Fruit fly (Drosophila melanogaster) whole organism, embryonic: Measurements from ENCODE around the gene DENR.

ENCODE experiments used
- Ada2b ChIP-seq: fragments of 200-800 bp; sonication (Bioruptor generic); IDR thresholded peaks from 2 replicates; pipeline ENCODE4 v1.3.6; 2022; ENCODE audit warnings: missing biosample characterization, missing genetic modification characterization
- Asciz ChIP-seq: fragments of 200-800 bp; sonication (Bioruptor generic); optimal IDR thresholded peaks from 2 replicates; lab custom pipeline; 2017; ENCODE audit warnings: missing biosample characterization, mild to moderate bottlenecking, missing genetic modification characterization, missing genetic modification reagents
- Bgb ChIP-seq: fragments of 200-800 bp; sonication (Bioruptor generic); IDR thresholded peaks from 2 replicates; pipeline ENCODE4 v1.3.6; 2022; ENCODE audit warnings: missing biosample characterization, missing genetic modification characterization; ENCODE audit not compliant: partially characterized antibody
- BtbVII ChIP-seq: fragments of 200-800 bp; sonication (Bioruptor generic); optimal IDR thresholded peaks from 3 replicates; lab custom pipeline; 2017; ENCODE audit warnings: missing biosample characterization, mild to moderate bottlenecking, missing genetic modification characterization
- CG11247 ChIP-seq: fragments of 200-800 bp; sonication (Bioruptor generic); IDR thresholded peaks from 2 replicates; pipeline ENCODE4 v1.3.6; 2022; ENCODE audit warnings: missing biosample characterization, missing genetic modification characterization
- CG13287 ChIP-seq: fragments of 200-800 bp; sonication (Bioruptor generic); IDR thresholded peaks from 2 replicates; pipeline ENCODE4 v1.3.6; 2022; ENCODE audit warnings: missing biosample characterization, missing genetic modification characterization; ENCODE audit not compliant: partially characterized antibody
- CG13296 ChIP-seq: fragments of 200-800 bp; sonication (Bioruptor generic); optimal IDR thresholded peaks from 3 replicates; lab custom pipeline; 2018; ENCODE audit warnings: missing biosample characterization, mild to moderate bottlenecking, missing genetic modification characterization
- CG1647 ChIP-seq: fragments of 200-800 bp; sonication (Bioruptor generic); optimal IDR thresholded peaks from 3 replicates; lab custom pipeline; 2016; ENCODE audit warnings: missing biosample characterization, missing genetic modification characterization
- CG16815 ChIP-seq: fragments of 200-800 bp; sonication (Bioruptor generic); optimal IDR thresholded peaks from 3 replicates; lab custom pipeline; 2017; ENCODE audit warnings: missing biosample characterization, mild to moderate bottlenecking, missing genetic modification characterization
- CG17186 ChIP-seq: fragments of 200-800 bp; sonication (Bioruptor generic); optimal IDR thresholded peaks from 3 replicates; lab custom pipeline; 2017; ENCODE audit warnings: missing biosample characterization, missing genetic modification reagents, missing genetic modification characterization
- CG1792 ChIP-seq: fragments of 200-800 bp; sonication (Bioruptor generic); optimal IDR thresholded peaks from 2 replicates; lab custom pipeline; 2016; ENCODE audit warnings: missing biosample characterization, missing genetic modification characterization
- CG18476 ChIP-seq: fragments of 200-800 bp; sonication (Bioruptor generic); optimal IDR thresholded peaks from 2 replicates; lab custom pipeline; 2016; ENCODE audit warnings: missing biosample characterization, mild to moderate bottlenecking, missing genetic modification characterization
- CG2116 ChIP-seq: fragments of 200-800 bp; sonication (Bioruptor generic); optimal IDR thresholded peaks from 3 replicates; lab custom pipeline; 2018; ENCODE audit warnings: missing biosample characterization, mild to moderate bottlenecking, missing genetic modification characterization
- CG2678 ChIP-seq: fragments of 200-800 bp; sonication (Bioruptor generic); optimal IDR thresholded peaks from 3 replicates; lab custom pipeline; 2019; ENCODE audit warnings: missing biosample characterization, mild to moderate bottlenecking, missing genetic modification characterization, moderate library complexity
- CG2712 ChIP-seq: fragments of 200-800 bp; optimal IDR thresholded peaks from 3 replicates; lab custom pipeline; 2019; ENCODE audit warnings: missing biosample characterization, mild to moderate bottlenecking, missing genetic modification characterization, moderate library complexity
- CG31224 ChIP-seq: fragments of 200-800 bp; sonication (Bioruptor generic); IDR thresholded peaks from 2 replicates; pipeline ENCODE4 v1.3.6; 2022; ENCODE audit warnings: missing biosample characterization, missing genetic modification characterization
- CG31441 ChIP-seq: fragments of 200-800 bp; sonication (Bioruptor generic); IDR thresholded peaks from 2 replicates; pipeline ENCODE4 v1.3.6; 2022; ENCODE audit warnings: missing biosample characterization, missing genetic modification characterization
- CG3163 ChIP-seq: fragments of 200-800 bp; sonication (Bioruptor generic); optimal IDR thresholded peaks from 3 replicates; lab custom pipeline; 2016; ENCODE audit warnings: missing biosample characterization, missing genetic modification characterization
- CG3281 ChIP-seq: fragments of 200-800 bp; sonication (Bioruptor generic); optimal IDR thresholded peaks from 3 replicates; lab custom pipeline; 2017; ENCODE audit warnings: missing biosample characterization, mild to moderate bottlenecking, missing genetic modification characterization
- CG33557 ChIP-seq: fragments of 200-800 bp; sonication (Bioruptor generic); optimal IDR thresholded peaks from 2 replicates; lab custom pipeline; 2019; ENCODE audit warnings: missing biosample characterization, mild to moderate bottlenecking, missing genetic modification characterization, moderate library complexity
- CG6683 ChIP-seq: fragments of 200-800 bp; sonication (Bioruptor generic); optimal IDR thresholded peaks from 2 replicates; lab custom pipeline; 2017; ENCODE audit warnings: missing biosample characterization, mild to moderate bottlenecking, missing genetic modification characterization, missing genetic modification reagents
- CG7372 ChIP-seq: fragments of 200-800 bp; sonication (Bioruptor generic); IDR thresholded peaks from 2 replicates; pipeline ENCODE4 v1.3.6; 2022; ENCODE audit warnings: missing biosample characterization, missing genetic modification characterization
- CG7745 ChIP-seq: fragments of 200-800 bp; sonication (Bioruptor generic); optimal IDR thresholded peaks from 2 replicates; lab custom pipeline; 2018; ENCODE audit warnings: missing biosample characterization, mild to moderate bottlenecking, missing genetic modification characterization, moderate library complexity
- CG8089 ChIP-seq: fragments of 200-800 bp; sonication (Bioruptor generic); optimal IDR thresholded peaks from 3 replicates; lab custom pipeline; 2016; ENCODE audit warnings: missing biosample characterization, missing genetic modification characterization
- CG9817 ChIP-seq: fragments of 200-800 bp; sonication (Bioruptor generic); optimal IDR thresholded peaks from 2 replicates; lab custom pipeline; 2018; ENCODE audit warnings: missing biosample characterization, mild to moderate bottlenecking, missing genetic modification characterization, moderate library complexity
- CG9876 ChIP-seq: fragments of 200-800 bp; sonication (Bioruptor generic); optimal IDR thresholded peaks from 2 replicates; lab custom pipeline; 2016; ENCODE audit warnings: missing biosample characterization, missing genetic modification characterization
- CG9932 ChIP-seq: fragments of 200-800 bp; sonication (Bioruptor generic); IDR thresholded peaks from 2 replicates; pipeline ENCODE4 v1.3.6; 2022; ENCODE audit warnings: missing biosample characterization, missing genetic modification characterization
- Dll ChIP-seq: fragments of 200-800 bp; sonication (Bioruptor generic); IDR thresholded peaks from 4 replicates; pipeline ENCODE4 v1.3.6; 2022; ENCODE audit warnings: missing biosample characterization, missing genetic modification characterization; ENCODE audit not compliant: partially characterized antibody
- Eip74EF ChIP-seq, 2 experiments: fragments of 200-800 bp in 1 of 2; fragments of >200 bp in 1 of 2; sonication (Bioruptor generic) in 1 of 2; optimal IDR thresholded peaks; 2 replicates each; lab custom pipeline; 2017 to 2019; ENCODE audit warnings: missing biosample characterization in 2 of 2, missing genetic modification characterization in 2 of 2, mild to moderate bottlenecking in 1 of 2, moderate library complexity in 1 of 2
- HmgD ChIP-seq: fragments of 200-800 bp; sonication (Bioruptor generic); optimal IDR thresholded peaks from 3 replicates; lab custom pipeline; 2016; ENCODE audit warnings: missing biosample characterization, missing genetic modification characterization
- Hmr ChIP-seq: fragments of 200-800 bp; sonication (Bioruptor generic); optimal IDR thresholded peaks from 3 replicates; lab custom pipeline; 2017; ENCODE audit warnings: mild to moderate bottlenecking, missing biosample characterization, missing genetic modification reagents, missing genetic modification characterization
- Jarid2 ChIP-seq: fragments of 200-800 bp; sonication (Bioruptor generic); optimal IDR thresholded peaks from 3 replicates; lab custom pipeline; 2017; ENCODE audit warnings: mild to moderate bottlenecking, missing biosample characterization, missing genetic modification reagents, missing genetic modification characterization
- Mrtf ChIP-seq: fragments of 200-800 bp; sonication (Bioruptor generic); IDR thresholded peaks from 3 replicates; pipeline ENCODE4 v1.3.6; 2022; ENCODE audit warnings: missing biosample characterization, missing genetic modification characterization
- Myb ChIP-seq: fragments of 200-800 bp; sonication (Bioruptor generic); optimal IDR thresholded peaks from 2 replicates; lab custom pipeline; 2016; ENCODE audit warnings: missing biosample characterization, missing genetic modification characterization
- corto ChIP-seq: fragments of 200-800 bp; sonication (Bioruptor generic); optimal IDR thresholded peaks from 2 replicates; lab custom pipeline; 2016; ENCODE audit warnings: missing biosample characterization, mild to moderate bottlenecking, missing genetic modification characterization, moderate library complexity
- croc ChIP-seq: fragments of 200-800 bp; sonication (Bioruptor generic); conservative IDR thresholded peaks from 3 replicates; pipeline ENCODE4 v1.3.6; 2022; ENCODE audit warnings: missing biosample characterization, missing genetic modification characterization
- dan ChIP-seq: fragments of 200-800 bp; sonication (Bioruptor generic); IDR thresholded peaks from 2 replicates; pipeline ENCODE4 v1.3.6; 2022; ENCODE audit warnings: missing biosample characterization, missing genetic modification characterization
- dpn ChIP-seq, 2 experiments: fragments of 200-800 bp; sonication (Bioruptor generic); optimal IDR thresholded peaks; 3 replicates each; lab custom pipeline; 2016; ENCODE audit warnings: missing biosample characterization in 2 of 2, missing genetic modification characterization in 2 of 2
- ems ChIP-seq: fragments of 200-800 bp; sonication (Bioruptor generic); optimal IDR thresholded peaks from 3 replicates; lab custom pipeline; 2016; ENCODE audit warnings: missing biosample characterization, missing genetic modification characterization
- gt ChIP-seq: fragments of 200-800 bp; sonication (Bioruptor generic); IDR thresholded peaks from 2 replicates; pipeline ENCODE4 v1.3.6; 2022; ENCODE audit warnings: missing biosample characterization, missing genetic modification characterization
- her ChIP-seq: fragments of 200-800 bp; sonication (Bioruptor generic); optimal IDR thresholded peaks from 2 replicates; lab custom pipeline; 2016; ENCODE audit warnings: missing biosample characterization, missing genetic modification characterization
- nau ChIP-seq: fragments of 200-800 bp; sonication (Bioruptor generic); optimal IDR thresholded peaks from 3 replicates; lab custom pipeline; 2017; ENCODE audit warnings: missing biosample characterization, mild to moderate bottlenecking, missing genetic modification characterization, missing genetic modification reagents
- pnt ChIP-seq: fragments of 200-800 bp; sonication (Bioruptor generic); optimal IDR thresholded peaks from 3 replicates; lab custom pipeline; 2016; ENCODE audit warnings: missing biosample characterization, missing genetic modification characterization
- sd ChIP-seq: fragments of 200-800 bp; sonication (Bioruptor generic); optimal IDR thresholded peaks from 3 replicates; lab custom pipeline; 2018; ENCODE audit warnings: missing biosample characterization, mild to moderate bottlenecking, missing genetic modification characterization, moderate library complexity
- sens ChIP-seq: fragments of 200-800 bp; sonication (Bioruptor generic); peaks from one replicate; lab custom pipeline; 2016; ENCODE audit warnings: missing biosample characterization, missing genetic modification characterization
- seq ChIP-seq: fragments of 200-800 bp; sonication (Bioruptor generic); IDR thresholded peaks from 2 replicates; pipeline ENCODE4 v1.3.6; 2022; ENCODE audit warnings: missing biosample characterization, missing genetic modification characterization
- sna ChIP-seq: fragments of 200-800 bp; sonication (Bioruptor generic); IDR thresholded peaks from 2 replicates; pipeline ENCODE4 v1.3.6; 2022; ENCODE audit warnings: missing biosample characterization, missing genetic modification characterization; ENCODE audit not compliant: partially characterized antibody
- sob ChIP-seq: fragments of 200-800 bp; sonication (Bioruptor generic); IDR thresholded peaks from 2 replicates; pipeline ENCODE4 v1.3.6; 2022; ENCODE audit warnings: missing biosample characterization, missing genetic modification characterization
- trh ChIP-seq: fragments of 200-800 bp; sonication (Bioruptor generic); optimal IDR thresholded peaks from 2 replicates; lab custom pipeline; 2016; ENCODE audit warnings: missing biosample characterization, missing genetic modification characterization
- wdn ChIP-seq: fragments of 200-800 bp; sonication (Bioruptor generic); IDR thresholded peaks from 2 replicates; pipeline ENCODE4 v1.3.6; 2022; ENCODE audit warnings: missing biosample characterization, missing genetic modification characterization
- wor ChIP-seq: fragments of 200-800 bp; sonication (Bioruptor generic); IDR thresholded peaks from 2 replicates; pipeline ENCODE4 v1.3.6; 2022; ENCODE audit warnings: missing biosample characterization, missing genetic modification characterization

DENR gene

DNA sequence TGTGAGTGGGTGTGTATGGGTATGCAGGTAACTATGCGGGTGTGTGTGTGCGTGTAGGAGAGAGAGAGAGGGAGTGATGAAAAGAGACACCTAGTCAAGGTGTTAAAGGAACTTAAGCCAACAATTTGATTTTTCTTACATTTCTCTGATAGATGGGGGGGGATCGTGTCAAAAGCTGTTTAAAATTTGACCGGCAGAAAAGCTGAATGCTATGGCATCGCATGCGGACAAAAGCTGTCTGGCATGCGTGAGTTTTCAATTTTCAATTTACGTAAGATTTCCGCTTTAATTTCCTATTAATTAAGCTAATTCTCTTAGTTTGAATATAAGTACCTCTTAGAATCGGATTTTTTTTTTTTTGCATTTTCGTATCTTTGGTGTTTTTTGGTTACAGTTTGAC lies 46.5 kb downstream of the DENR start (continued):
- TF ChIP-seq nau (GFP tag; lab: Kevin White, UChicago), result no peak
- TF ChIP-seq dan (GFP tag; lab: Robert Waterston, UW), result no peak
- TF ChIP-seq CG13296 (GFP tag; lab: Kevin White, UChicago), result no peak
- TF ChIP-seq HmgD (GFP tag; lab: Kevin White, UChicago), result peak; percentile 73
- TF ChIP-seq CG9817 (tag; lab: Kevin White, UChicago), result peak; percentile 22
- TF ChIP-seq Bgb (GFP tag; lab: Robert Waterston, UW), result peak; percentile 48; the same call in 1 of the 2 replicates
- TF ChIP-seq CG9876, result peak; percentile 14
- peak; percentile 52 for TF ChIP-seq sens
- TF ChIP-seq dpn (GFP tag; optimal IDR thresholded peaks at IDR 0.05; lab: Kevin White, UChicago), result peak in 1 of 2 experiments; percentile 33
- TF ChIP-seq pnt (GFP tag; lab: Kevin White, UChicago), result peak; percentile 0
- TF ChIP-seq Jarid2, result no peak
- no peak for TF ChIP-seq Dll
- TF ChIP-seq Eip74EF (GFP tag; optimal IDR thresholded peaks at IDR 0.05; lab: Kevin White, UChicago), result no peak
- TF ChIP-seq CG1647 (GFP tag; lab: Kevin White, UChicago), result no peak
- TF ChIP-seq Hmr (GFP tag; lab: Kevin White, UChicago), result no peak
- no peak for TF ChIP-seq CG2712 (tag; lab: Kevin White, UChicago)
- no peak for TF ChIP-seq CG18476 (GFP tag; lab: Kevin White, UChicago)
- TF ChIP-seq BtbVII (GFP tag; lab: Kevin White, UChicago), result no peak
- no peak for TF ChIP-seq CG17186 (GFP tag; lab: Kevin White, UChicago)
- TF ChIP-seq CG16815 (GFP tag; lab: Kevin White, UChicago), result no peak
- TF ChIP-seq CG1792 (GFP tag; lab: Kevin White, UChicago), result no peak
- TF ChIP-seq wdn, result no peak
- peak; percentile 14 for TF ChIP-seq CG3163 (GFP tag; lab: Kevin White, UChicago)
- no peak; the same call in 1 of the 2 replicates for TF ChIP-seq CG13287
- TF ChIP-seq CG6683 (GFP tag; lab: Kevin White, UChicago), result no peak
- no peak for TF ChIP-seq Mrtf (GFP tag; lab: Robert Waterston, UW)
- no peak for TF ChIP-seq corto (GFP tag; lab: Kevin White, UChicago)
- TF ChIP-seq sna (GFP tag; lab: Robert Waterston, UW), result no peak
- peak; percentile 34; the same call in 1 of the 2 replicates for TF ChIP-seq CG11247 (GFP tag; lab: Robert Waterston, UW)
- no peak for TF ChIP-seq ems (GFP tag; lab: Kevin White, UChicago)
- no peak for TF ChIP-seq CG31224 (GFP tag; lab: Robert Waterston, UW)
- TF ChIP-seq CG2678 (tag; lab: Kevin White, UChicago), result no peak
- TF ChIP-seq CG7372 (GFP tag; lab: Robert Waterston, UW), result no peak
- TF ChIP-seq sd (tag; lab: Kevin White, UChicago), result no peak
- TF ChIP-seq CG3281 (GFP tag; lab: Kevin White, UChicago), result no peak
- peak; percentile 26; the same call in 1 of the 2 replicates for TF ChIP-seq CG9932 (GFP tag; lab: Robert Waterston, UW)
- TF ChIP-seq croc (GFP tag; lab: Robert Waterston, UW), result no peak
- no peak for TF ChIP-seq CG8089 (GFP tag; lab: Kevin White, UChicago)
- no peak for TF ChIP-seq trh (GFP tag; lab: Kevin White, UChicago)
- no peak for TF ChIP-seq gt (GFP tag; lab: Robert Waterston, UW)
- no peak for TF ChIP-seq CG31441 (GFP tag; lab: Robert Waterston, UW)
- no peak for TF ChIP-seq CG2116 (GFP tag; lab: Kevin White, UChicago)
- TF ChIP-seq wor (GFP tag; lab: Robert Waterston, UW), result no peak
- no peak for TF ChIP-seq CG33557 (GFP tag; lab: Kevin White, UChicago)
- TF ChIP-seq seq, result no peak
- peak; percentile 57; the same call in 1 of the 2 replicates for TF ChIP-seq sob (GFP tag; lab: Robert Waterston, UW)
- TF ChIP-seq her (GFP tag; lab: Kevin White, UChicago), result no peak
- TF ChIP-seq Asciz (GFP tag; lab: Kevin White, UChicago), result no peak
- peak; percentile 84 for TF ChIP-seq Myb (GFP tag; lab: Kevin White, UChicago)
- TF ChIP-seq Ada2b, result no peak
- no peak for TF ChIP-seq CG7745 (tag; lab: Kevin White, UChicago)
